Fruit fly (Drosophila melanogaster): Measurements from ENCODE around the gene CG32284.

Gene CG32284

dm6 chr3L:3194059-3194458, 7.6 kb downstream of the CG32284 start (continued):
- TF ChIP-seq crp (GFP tag; optimal IDR thresholded peaks at IDR 0.05): peak in 1 of 2 experiments; percentile 53
- peak; percentile 95 for TF ChIP-seq CG8388 (GFP tag; optimal IDR thresholded peaks at IDR 0.05)
- peak; percentile 43 for TF ChIP-seq CG15479 (GFP tag; optimal IDR thresholded peaks at IDR 0.05)
- peak; percentile 84 for TF ChIP-seq CG30431 (GFP tag; optimal IDR thresholded peaks at IDR 0.05)
- TF ChIP-seq Hey (tag; optimal IDR thresholded peaks at IDR 0.05): no peak
- TF ChIP-seq CG10959 (GFP tag; IDR thresholded peaks at IDR 0.05): peak; percentile 93
- TF ChIP-seq bowl (GFP tag; IDR thresholded peaks at IDR 0.05): peak; percentile 83; the same call in 1 of the 2 replicates
- TF ChIP-seq CG18764 (GFP tag; optimal IDR thresholded peaks at IDR 0.05): peak; percentile 85
- TF ChIP-seq CG12104 (GFP tag; optimal IDR thresholded peaks at IDR 0.05): peak; percentile 89
- peak; percentile 95 for TF ChIP-seq HLH3B (GFP tag; IDR thresholded peaks at IDR 0.05)
- peak; percentile 82 for TF ChIP-seq CG7357 (GFP tag; IDR thresholded peaks at IDR 0.05)
- TF ChIP-seq H15 (GFP tag; IDR thresholded peaks at IDR 0.05): peak; percentile 91
- TF ChIP-seq sob (GFP tag; IDR thresholded peaks at IDR 0.05): peak; percentile 95
- peak; percentile 75 for TF ChIP-seq TFAM (GFP tag; optimal IDR thresholded peaks at IDR 0.05)
- peak; percentile 91 for TF ChIP-seq Ssrp (tag; optimal IDR thresholded peaks at IDR 0.05)
- TF ChIP-seq Spps (tag; optimal IDR thresholded peaks at IDR 0.05): peak; percentile 89
- TF ChIP-seq phol (tag; optimal IDR thresholded peaks at IDR 0.05): peak; percentile 92
- peak in 1 of 2 experiments; percentile 19 for TF ChIP-seq tll (GFP tag; optimal IDR thresholded peaks at IDR 0.05)
- TF ChIP-seq Meics (GFP tag; optimal IDR thresholded peaks at IDR 0.05): peak; percentile 94
- peak; percentile 80 for TF ChIP-seq CG10462 (GFP tag; optimal IDR thresholded peaks at IDR 0.05)
- TF ChIP-seq Gsc (GFP tag; IDR thresholded peaks at IDR 0.05): peak; percentile 86
- TF ChIP-seq al (GFP tag; IDR thresholded peaks at IDR 0.05): peak; percentile 80
- peak; percentile 62 for TF ChIP-seq nom (GFP tag; optimal IDR thresholded peaks at IDR 0.05)
- peak; percentile 95 for TF ChIP-seq BtbVII (GFP tag; optimal IDR thresholded peaks at IDR 0.05)
- TF ChIP-seq trh (GFP tag; optimal IDR thresholded peaks at IDR 0.05): peak; percentile 68
- peak; percentile 82 for TF ChIP-seq Ravus (GFP tag; IDR thresholded peaks at IDR 0.05)
- peak; percentile 79 for TF ChIP-seq sd (tag; optimal IDR thresholded peaks at IDR 0.05)
- TF ChIP-seq Dfd (GFP tag; optimal IDR thresholded peaks at IDR 0.05): no peak
- no peak for TF ChIP-seq Dll (GFP tag; IDR thresholded peaks at IDR 0.05; ENCODE audit: partially characterized antibody)
- peak; percentile 79; the same call in 2 of the 3 replicates for TF ChIP-seq C15 (GFP tag; IDR thresholded peaks at IDR 0.05)
- peak; percentile 78 for TF ChIP-seq CG17802 (tag; optimal IDR thresholded peaks at IDR 0.05)
- peak; percentile 14 for TF ChIP-seq fu2 (GFP tag; optimal IDR thresholded peaks at IDR 0.05)
- peak; percentile 91 for TF ChIP-seq grau (tag; optimal IDR thresholded peaks at IDR 0.05)
- TF ChIP-seq Lhr (GFP tag; optimal IDR thresholded peaks at IDR 0.05): peak; percentile 78
- no peak for TF ChIP-seq yki (optimal IDR thresholded peaks at IDR 0.05)
- no peak for TF ChIP-seq unc-4 (GFP tag; IDR thresholded peaks at IDR 0.05; ENCODE audit: partially characterized antibody)
- TF ChIP-seq usp (GFP tag; optimal IDR thresholded peaks at IDR 0.05): no peak
- peak; percentile 95 for TF ChIP-seq CG17361 (GFP tag; IDR thresholded peaks at IDR 0.05)
- TF ChIP-seq CG4404 (GFP tag; IDR thresholded peaks at IDR 0.05): peak; percentile 86
- TF ChIP-seq psq (GFP tag; optimal IDR thresholded peaks at IDR 0.05): peak; percentile 75
- peak; percentile 55 for TF ChIP-seq Lim3 (GFP tag; IDR thresholded peaks at IDR 0.05)
- peak; percentile 87 for TF ChIP-seq scrt (GFP tag; optimal IDR thresholded peaks at IDR 0.05)
- TF ChIP-seq sna (GFP tag; IDR thresholded peaks at IDR 0.05; ENCODE audit: partially characterized antibody): no peak
- peak; percentile 41 for TF ChIP-seq vfl (GFP tag; optimal IDR thresholded peaks at IDR 0.05)
- TF ChIP-seq CG12942 (GFP tag; optimal IDR thresholded peaks at IDR 0.05): peak; percentile 80
- peak; percentile 92 for TF ChIP-seq CoRest (tag; optimal IDR thresholded peaks at IDR 0.05)
- TF ChIP-seq CG3065 (GFP tag; optimal IDR thresholded peaks at IDR 0.05): peak; percentile 63
- peak; percentile 93 for TF ChIP-seq CG5953 (GFP tag; IDR thresholded peaks at IDR 0.05)
- peak; percentile 32 for TF ChIP-seq Camta (GFP tag; optimal IDR thresholded peaks at IDR 0.05)
- peak; percentile 90 for TF ChIP-seq H2.0 (GFP tag; IDR thresholded peaks at IDR 0.05)
- peak; percentile 67 for TF ChIP-seq CG4854 (GFP tag; optimal IDR thresholded peaks at IDR 0.05)

Data from whole organism, embryonic.